Worm (Caenorhabditis elegans) whole organism, late embryonic: ENCODE measurements around the gene clc-9.

Experiments
- C08G9.2 ChIP-seq: sonication (generic microtip); optimal IDR thresholded peaks from 2 replicates; lab custom pipeline; 2016; ENCODE audit warnings: mild to moderate bottlenecking, missing genetic modification characterization, moderate library complexity, missing compliant biosample characterization
- F13H6.1 ChIP-seq: sonication (generic microtip); optimal IDR thresholded peaks from 2 replicates; lab custom pipeline; 2016; ENCODE audit warnings: missing genetic modification characterization, missing compliant biosample characterization
- T23F11.4 ChIP-seq: fragments of 200-800 bp; sonication (Bioruptor generic); optimal IDR thresholded peaks from 2 replicates; lab custom pipeline; 2018; ENCODE audit warnings: mild to moderate bottlenecking, missing genetic modification characterization, missing compliant biosample characterization
- Y22D7AL.16 ChIP-seq: sonication (generic microtip); optimal IDR thresholded peaks from 2 replicates; lab custom pipeline; 2016; ENCODE audit warnings: missing genetic modification characterization, missing compliant biosample characterization
- ceh-22 ChIP-seq: sonication (generic microtip); optimal IDR thresholded peaks from 2 replicates; lab custom pipeline; 2017; ENCODE audit warnings: missing biosample characterization, missing genetic modification characterization
- ceh-6 ChIP-seq: fragments of 200-800 bp; sonication (Bioruptor generic); optimal IDR thresholded peaks from 2 replicates; lab custom pipeline; 2018; ENCODE audit warnings: mild to moderate bottlenecking, missing genetic modification characterization, missing compliant biosample characterization
- ceh-9 ChIP-seq: sonication (generic microtip); optimal IDR thresholded peaks from 2 replicates; lab custom pipeline; 2016; ENCODE audit warnings: mild to moderate bottlenecking, missing genetic modification characterization, inconsistent platforms, missing compliant biosample characterization
- elt-2 ChIP-seq: sonication (generic microtip); optimal IDR thresholded peaks from 2 replicates; lab custom pipeline; 2016; ENCODE audit warnings: missing genetic modification reagents, missing genetic modification characterization, missing compliant biosample characterization
- hlh-13 ChIP-seq: fragments of 200-800 bp; sonication (Bioruptor generic); optimal IDR thresholded peaks from 2 replicates; lab custom pipeline; 2018; ENCODE audit warnings: mild to moderate bottlenecking, missing genetic modification characterization, missing compliant biosample characterization
- hlh-15 ChIP-seq: sonication (generic microtip); optimal IDR thresholded peaks from 2 replicates; lab custom pipeline; 2016; ENCODE audit warnings: missing genetic modification characterization, missing compliant biosample characterization
- hlh-30 ChIP-seq: sonication (generic microtip); optimal IDR thresholded peaks from 2 replicates; lab custom pipeline; 2017; ENCODE audit warnings: antibody characterized with exemption, missing genetic modification characterization, missing compliant biosample characterization; ENCODE audit not compliant: insufficient read depth
- lin-11 ChIP-seq: fragments of 200-800 bp; sonication (Bioruptor generic); optimal IDR thresholded peaks from 2 replicates; lab custom pipeline; 2018; ENCODE audit warnings: mild to moderate bottlenecking, missing genetic modification characterization, missing compliant biosample characterization
- odd-2 ChIP-seq: sonication (generic microtip); optimal IDR thresholded peaks from 2 replicates; lab custom pipeline; 2017; ENCODE audit warnings: antibody characterized with exemption, mild to moderate bottlenecking, missing genetic modification characterization, missing compliant biosample characterization
- pax-1 ChIP-seq: fragments of 150-350 bp; optimal IDR thresholded peaks from 2 replicates; lab custom pipeline; 2014; ENCODE audit warnings: missing biosample characterization, missing genetic modification characterization
- pha-4 ChIP-seq: fragments of 150-350 bp; optimal IDR thresholded peaks from 2 replicates; lab custom pipeline; 2018; ENCODE audit warnings: missing biosample characterization, missing genetic modification reagents, missing genetic modification characterization
- ref-2 ChIP-seq: sonication (generic microtip); optimal IDR thresholded peaks from 2 replicates; lab custom pipeline; 2016; ENCODE audit warnings: missing genetic modification characterization, missing compliant biosample characterization
- syd-9 ChIP-seq: sonication (generic microtip); optimal IDR thresholded peaks from 2 replicates; lab custom pipeline; 2016; ENCODE audit warnings: mild to moderate bottlenecking, missing genetic modification characterization, moderate library complexity, missing compliant biosample characterization
- tbx-7 ChIP-seq: sonication (generic microtip); optimal IDR thresholded peaks from 2 replicates; lab custom pipeline; 2016; ENCODE audit warnings: missing genotype, missing genetic modification characterization, missing compliant biosample characterization
- ttx-3 ChIP-seq: sonication (generic microtip); optimal IDR thresholded peaks from 2 replicates; lab custom pipeline; 2016; ENCODE audit warnings: missing genetic modification reagents, missing genetic modification characterization, missing compliant biosample characterization
- unc-42 ChIP-seq: sonication (generic microtip); optimal IDR thresholded peaks from 2 replicates; lab custom pipeline; 2016; ENCODE audit warnings: missing genotype, missing genetic modification characterization, missing compliant biosample characterization
- unc-55 ChIP-seq: sonication (generic microtip); optimal IDR thresholded peaks from 2 replicates; lab custom pipeline; 2017; ENCODE audit warnings: missing biosample characterization, missing genetic modification reagents, missing genetic modification characterization
- zip-5 ChIP-seq: sonication (generic microtip); optimal IDR thresholded peaks from 2 replicates; lab custom pipeline; 2016; ENCODE audit warnings: missing genetic modification characterization, missing compliant biosample characterization

The clc-9 gene

ce11 chrIV:11162451-11162850, 49.7 kb downstream of the clc-9 start, which contains the start of gene fbxb-9 (continued):
- TF ChIP-seq odd-2 (tag; lab: Kevin White, UChicago) (no peak), T23F11.4 (GFP tag; lab: Kevin White, UChicago) (no peak), unc-55 (GFP tag; lab: Kevin White, UChicago) (no peak)

- TF ChIP-seq ceh-9 (tag; lab: Kevin White, UChicago): no peak
- TF ChIP-seq C08G9.2 (tag; lab: Kevin White, UChicago): no peak
- no peak for TF ChIP-seq unc-42 (tag; lab: Kevin White, UChicago)
- TF ChIP-seq hlh-13 (GFP tag; lab: Kevin White, UChicago): no peak
- no peak for TF ChIP-seq lin-11 (tag; lab: Kevin White, UChicago)
- no peak for TF ChIP-seq hlh-30 (tag; lab: Kevin White, UChicago)
- TF ChIP-seq Y22D7AL.16 (tag; lab: Kevin White, UChicago): no peak
- TF ChIP-seq pha-4 (tag; lab: Kevin White, UChicago): no peak
- TF ChIP-seq ceh-22 (tag; lab: Kevin White, UChicago): no peak
- no peak for TF ChIP-seq F13H6.1 (tag; lab: Kevin White, UChicago)
- TF ChIP-seq syd-9: no peak
- TF ChIP-seq tbx-7 (tag; lab: Kevin White, UChicago): no peak
- TF ChIP-seq pax-1 (tag; lab: Kevin White, UChicago): no peak
- TF ChIP-seq elt-2 (tag; lab: Kevin White, UChicago): no peak
- TF ChIP-seq ref-2 (tag; lab: Kevin White, UChicago): no peak
- TF ChIP-seq hlh-15: no peak
- no peak for TF ChIP-seq zip-5 (tag; lab: Kevin White, UChicago)
- TF ChIP-seq ttx-3: no peak
- TF ChIP-seq ceh-6 (GFP tag; lab: Kevin White, UChicago): no peak
- TF ChIP-seq unc-55 (GFP tag; lab: Kevin White, UChicago): no peak
Observed at ce11 chrIV:11164831-11165230, 52.1 kb downstream of the clc-9 start, which contains the start of gene C08F8.6. Gene C08F8.6 (minus strand): TSS chrIV:11164931.
